Worm (Caenorhabditis elegans) whole organism, mixed stage, embryonic: ENCODE results near the gene pqn-22.

Experiments
- M03D4.4 ChIP-seq: sonication (generic microtip); optimal IDR thresholded peaks from 2 replicates; lab custom pipeline; 2017; ENCODE audit warnings: mild to moderate bottlenecking, missing genetic modification characterization, missing compliant biosample characterization
- bed-3 ChIP-seq: fragments of 200-800 bp; sonication (Bioruptor generic); optimal IDR thresholded peaks from 3 replicates; lab custom pipeline; 2018; ENCODE audit warnings: mild to moderate bottlenecking, missing genetic modification characterization, moderate library complexity, missing compliant biosample characterization
- blmp-1 ChIP-seq: fragments of 150-350 bp; optimal IDR thresholded peaks from 2 replicates; lab custom pipeline; 2014; ENCODE audit warnings: missing biosample characterization, missing genetic modification characterization
- ceh-39 ChIP-seq: fragments of 150-350 bp; optimal IDR thresholded peaks from 2 replicates; lab custom pipeline; 2014; ENCODE audit warnings: missing biosample characterization, missing genetic modification characterization
- ceh-43 ChIP-seq: fragments of 200-800 bp; sonication (Bioruptor generic); optimal IDR thresholded peaks from 2 replicates; lab custom pipeline; 2018; ENCODE audit warnings: mild to moderate bottlenecking, missing genetic modification characterization, moderate library complexity, missing compliant biosample characterization
- ces-1 ChIP-seq: fragments of 150-350 bp; optimal IDR thresholded peaks from 2 replicates; lab custom pipeline; 2014; ENCODE audit warnings: missing biosample characterization, missing genetic modification reagents, missing genetic modification characterization
- cnd-1 ChIP-seq: fragments of 200-800 bp; sonication (Bioruptor generic); optimal IDR thresholded peaks from 2 replicates; lab custom pipeline; 2018; ENCODE audit warnings: mild to moderate bottlenecking, missing genetic modification characterization, missing compliant biosample characterization
- drap-1 ChIP-seq: fragments of 200-800 bp; sonication (Bioruptor generic); optimal IDR thresholded peaks from 3 replicates; lab custom pipeline; 2018; ENCODE audit warnings: mild to moderate bottlenecking, missing genetic modification characterization, missing compliant biosample characterization
- elt-1 ChIP-seq: sonication (generic microtip); optimal IDR thresholded peaks from 2 replicates; lab custom pipeline; 2017; ENCODE audit warnings: missing genetic modification characterization, mild to moderate bottlenecking, missing compliant biosample characterization, antibody characterized with exemption, moderate library complexity, borderline replicate concordance; ENCODE audit not compliant: insufficient read depth
- elt-3 ChIP-seq: fragments of 150-350 bp; optimal IDR thresholded peaks from 2 replicates; lab custom pipeline; 2014; ENCODE audit warnings: missing biosample characterization, missing genetic modification characterization
- ham-2 ChIP-seq: fragments of 200-800 bp; sonication (Bioruptor generic); optimal IDR thresholded peaks from 2 replicates; lab custom pipeline; 2018; ENCODE audit warnings: mild to moderate bottlenecking, missing genetic modification characterization, missing compliant biosample characterization
- lin-13 ChIP-seq: fragments of 150-350 bp; optimal IDR thresholded peaks from 2 replicates; lab custom pipeline; 2014; ENCODE audit warnings: missing biosample characterization, missing genetic modification characterization
- lin-32 ChIP-seq: fragments of 200-800 bp; sonication (Bioruptor generic); optimal IDR thresholded peaks from 2 replicates; lab custom pipeline; 2018; ENCODE audit warnings: mild to moderate bottlenecking, missing genetic modification characterization, missing compliant biosample characterization
- lsy-2 ChIP-seq: fragments of 150-350 bp; optimal IDR thresholded peaks from 2 replicates; lab custom pipeline; 2014; ENCODE audit warnings: missing biosample characterization, missing genetic modification characterization
- mab-5 ChIP-seq: fragments of 150-350 bp; optimal IDR thresholded peaks from 2 replicates; lab custom pipeline; 2014; ENCODE audit warnings: missing biosample characterization, missing genetic modification characterization
- mep-1 ChIP-seq: fragments of 150-350 bp; optimal IDR thresholded peaks from 2 replicates; lab custom pipeline; 2017; ENCODE audit warnings: missing biosample characterization, missing genetic modification reagents, missing genetic modification characterization, inconsistent platforms
- mls-2 ChIP-seq: sonication (generic microtip); optimal IDR thresholded peaks from 2 replicates; lab custom pipeline; 2016; ENCODE audit warnings: mild to moderate bottlenecking, missing genetic modification characterization, moderate library complexity, missing compliant biosample characterization
- nhr-12 ChIP-seq: fragments of 150-350 bp; optimal IDR thresholded peaks from 2 replicates; lab custom pipeline; 2014; ENCODE audit warnings: missing biosample characterization, missing genetic modification characterization
- nhr-2 ChIP-seq: fragments of 150-350 bp; optimal IDR thresholded peaks from 2 replicates; lab custom pipeline; 2014; ENCODE audit warnings: missing biosample characterization, missing genetic modification characterization
- nhr-237 ChIP-seq: fragments of 150-350 bp; optimal IDR thresholded peaks from 2 replicates; lab custom pipeline; 2014; ENCODE audit warnings: missing biosample characterization, missing genetic modification characterization
- nhr-28 ChIP-seq: fragments of 150-350 bp; optimal IDR thresholded peaks from 2 replicates; lab custom pipeline; 2014; ENCODE audit warnings: missing biosample characterization, missing genetic modification characterization
- nhr-76 ChIP-seq: sonication (generic microtip); optimal IDR thresholded peaks from 2 replicates; lab custom pipeline; 2017; ENCODE audit warnings: missing biosample characterization, missing genetic modification characterization
- pha-4 ChIP-seq: fragments of 150-350 bp; optimal IDR thresholded peaks from 2 replicates; lab custom pipeline; 2018; ENCODE audit warnings: missing biosample characterization, missing genetic modification reagents, missing genetic modification characterization
- sem-2 ChIP-seq: fragments of 200-800 bp; sonication (Bioruptor generic); optimal IDR thresholded peaks from 2 replicates; lab custom pipeline; 2018; ENCODE audit warnings: mild to moderate bottlenecking, missing genetic modification characterization, missing compliant biosample characterization
- snpc-4 ChIP-seq: fragments of 150-350 bp; optimal IDR thresholded peaks from 2 replicates; lab custom pipeline; 2014; ENCODE audit warnings: missing biosample characterization, missing genetic modification characterization
- sptf-1 ChIP-seq: sonication (generic microtip); optimal IDR thresholded peaks from 2 replicates; lab custom pipeline; 2017; ENCODE audit warnings: mild to moderate bottlenecking, missing genetic modification characterization, moderate library complexity, missing compliant biosample characterization
- tbx-8 ChIP-seq: fragments of 200-800 bp; sonication (Bioruptor generic); optimal IDR thresholded peaks from 2 replicates; lab custom pipeline; 2018; ENCODE audit warnings: mild to moderate bottlenecking, missing genetic modification characterization, moderate library complexity, missing compliant biosample characterization
- unc-120 ChIP-seq: sonication (generic microtip); optimal IDR thresholded peaks from 2 replicates; lab custom pipeline; 2017; ENCODE audit warnings: missing genetic modification characterization, missing compliant biosample characterization; ENCODE audit not compliant: poor library complexity, severe bottlenecking
- unc-39 ChIP-seq: fragments of 150-350 bp; optimal IDR thresholded peaks from 2 replicates; lab custom pipeline; 2014; ENCODE audit warnings: missing biosample characterization, missing genetic modification characterization
- unc-62 ChIP-seq: fragments of 150-350 bp; optimal IDR thresholded peaks from 2 replicates; lab custom pipeline; 2014; ENCODE audit warnings: missing biosample characterization, missing genetic modification reagents, missing genetic modification characterization
- zip-8 ChIP-seq: fragments of 150-350 bp; optimal IDR thresholded peaks from 2 replicates; lab custom pipeline; 2014; ENCODE audit warnings: missing biosample characterization, missing genetic modification characterization
- ztf-11 ChIP-seq: fragments of 150-350 bp; optimal IDR thresholded peaks from 2 replicates; lab custom pipeline; 2014; ENCODE audit warnings: missing biosample characterization, missing genetic modification characterization

Gene pqn-22

DNA sequence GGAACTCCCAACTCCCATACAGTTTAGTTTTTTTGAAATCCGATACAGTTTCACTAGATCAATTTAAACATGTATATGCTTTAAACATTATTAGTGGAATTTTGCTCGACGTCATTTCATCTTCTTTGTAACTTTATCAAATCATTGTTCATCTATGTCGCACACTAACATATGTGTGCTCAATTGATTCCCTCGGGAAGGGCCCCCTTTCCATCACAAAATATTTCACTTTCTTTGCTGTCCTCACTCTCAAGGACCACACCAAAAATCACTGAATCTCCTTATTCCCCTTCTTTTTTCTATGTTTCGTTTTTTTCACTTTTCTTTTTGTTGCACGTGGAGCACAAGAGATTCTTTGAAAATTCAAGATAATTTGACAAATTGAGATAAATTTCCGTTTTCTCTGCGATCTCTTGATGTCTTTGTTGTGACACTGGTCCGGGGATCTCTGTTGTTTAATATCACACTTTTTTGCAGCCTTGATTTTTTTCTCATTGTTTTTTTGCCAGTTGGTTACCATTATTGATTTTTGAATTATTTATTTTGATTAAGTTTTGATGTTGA lies 13.8 kb upstream of the pqn-22 start:
- TF ChIP-seq ces-1 (GFP tag; lab: Kevin White, UChicago) (peak; percentile 16), unc-120 (tag; lab: Kevin White, UChicago) (no peak), ztf-11 (tag; lab: Kevin White, UChicago) (no peak), nhr-12 (tag; lab: Kevin White, UChicago) (no peak)
- TF ChIP-seq, all 35 proteins: peak for 1

DNA sequence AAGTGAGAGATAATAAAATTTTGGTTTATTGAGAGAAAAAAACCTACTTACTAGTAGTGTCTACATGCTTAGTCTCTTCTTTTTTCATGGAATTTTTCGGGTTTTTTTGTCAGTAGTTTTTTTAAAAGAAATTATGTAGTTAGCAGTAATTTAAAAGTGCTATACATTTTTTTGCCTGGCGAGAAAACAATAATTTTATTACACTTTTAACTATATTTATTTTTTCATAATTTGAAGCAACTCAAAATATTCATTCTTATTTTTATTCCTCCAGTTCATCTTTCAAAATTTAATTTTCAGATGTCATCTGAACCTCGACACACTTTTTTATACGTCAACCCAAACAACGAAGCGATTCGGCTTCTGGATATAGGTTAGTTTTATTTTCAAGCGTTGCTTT lies 7.2 kb upstream of the pqn-22 start, which contains the start of gene kcc-2:
kcc-2 (plus strand) TSS at position 301 of the 400 bp plus-strand sequence.
- TF ChIP-seq mab-5 (tag; lab: Kevin White, UChicago) (no peak), unc-39 (tag; lab: Kevin White, UChicago) (no peak), zip-8 (tag; lab: Kevin White, UChicago) (no peak), blmp-1 (tag; lab: Kevin White, UChicago) (no peak), ztf-11 (tag; lab: Kevin White, UChicago) (no peak), lin-13 (no peak), pha-4 (tag; lab: Kevin White, UChicago) (no peak), nhr-2 (tag; lab: Kevin White, UChicago) (no peak), elt-1 (tag; lab: Kevin White, UChicago) (no peak), ces-1 (GFP tag; lab: Kevin White, UChicago) (no peak), bed-3 (GFP tag; lab: Kevin White, UChicago) (no peak), ceh-43 (GFP tag; lab: Kevin White, UChicago) (no peak), ham-2 (no peak), drap-1 (GFP tag; lab: Kevin White, UChicago) (no peak), lsy-2 (tag; lab: Kevin White, UChicago) (no peak), nhr-28 (tag; lab: Kevin White, UChicago) (no peak), lin-32 (GFP tag; lab: Kevin White, UChicago) (no peak), unc-120 (tag; lab: Kevin White, UChicago) (no peak), mep-1 (no peak)

DNA sequence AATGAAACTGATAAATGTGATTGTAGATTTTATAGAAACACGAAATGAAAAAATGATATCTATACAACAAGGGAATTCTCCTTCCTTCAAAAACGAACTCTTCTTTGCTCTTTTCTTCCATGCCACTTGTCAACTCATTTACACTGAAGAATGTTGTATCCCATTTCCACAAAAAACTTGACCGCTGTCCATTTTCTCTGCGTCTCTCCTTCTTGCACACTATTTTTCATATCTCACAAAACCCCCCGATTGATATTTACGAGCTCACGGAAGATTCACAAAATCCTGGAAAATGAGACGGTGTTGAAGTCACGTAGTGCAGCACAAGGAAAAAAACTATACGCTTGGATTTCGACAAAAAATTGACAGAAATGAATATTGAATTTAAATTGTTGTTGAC lies 1.7 kb upstream of the pqn-22 start:
- no peak for TF ChIP-seq ztf-11 (tag; lab: Kevin White, UChicago)
- no peak for TF ChIP-seq elt-3 (tag; lab: Kevin White, UChicago)
- no peak for TF ChIP-seq ceh-39 (tag; lab: Kevin White, UChicago)
- TF ChIP-seq snpc-4 (tag; lab: Kevin White, UChicago) = no peak
- no peak for TF ChIP-seq zip-8 (tag; lab: Kevin White, UChicago)
- TF ChIP-seq nhr-12 (tag; lab: Kevin White, UChicago) = no peak
- TF ChIP-seq sptf-1 (tag; lab: Kevin White, UChicago) = no peak
- no peak for TF ChIP-seq blmp-1 (tag; lab: Kevin White, UChicago)
- TF ChIP-seq cnd-1 (tag; lab: Kevin White, UChicago) = no peak
- no peak for TF ChIP-seq unc-62 (GFP tag; lab: Kevin White, UChicago)
- TF ChIP-seq nhr-76 = no peak
- TF ChIP-seq nhr-237 (tag; lab: Kevin White, UChicago) = no peak
- TF ChIP-seq ceh-43 (GFP tag; lab: Kevin White, UChicago) = no peak
- TF ChIP-seq mab-5 (tag; lab: Kevin White, UChicago) = no peak
- no peak for TF ChIP-seq unc-39 (tag; lab: Kevin White, UChicago)
- TF ChIP-seq lin-32 (GFP tag; lab: Kevin White, UChicago) = no peak
- no peak for TF ChIP-seq nhr-2 (tag; lab: Kevin White, UChicago)
- TF ChIP-seq sem-2 (GFP tag; lab: Kevin White, UChicago) = no peak
- TF ChIP-seq lsy-2 (tag; lab: Kevin White, UChicago) = no peak
- no peak for TF ChIP-seq mls-2 (tag; lab: Kevin White, UChicago)

DNA sequence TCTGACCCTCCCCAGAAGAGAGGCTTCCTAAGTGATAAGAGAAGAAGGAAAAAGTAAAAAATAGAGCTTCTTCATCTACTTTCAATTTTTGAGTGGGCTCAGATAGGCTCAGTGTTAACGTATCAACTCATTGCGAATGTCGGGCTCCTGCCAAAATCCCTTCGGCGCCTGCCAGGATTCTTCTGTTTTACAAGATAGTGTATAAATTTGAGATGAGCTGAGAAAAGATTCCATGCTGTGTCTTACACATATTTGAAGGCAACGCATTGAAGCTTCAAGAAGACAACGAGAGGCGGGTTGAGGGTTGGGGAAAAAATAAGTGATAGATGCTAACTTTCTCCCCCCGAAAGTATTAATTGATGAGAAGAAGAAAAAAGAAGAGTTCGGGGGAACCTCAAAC lies 1.0 kb downstream of the pqn-22 start:
- TF ChIP-seq unc-120 (tag; lab: Kevin White, UChicago) (peak; percentile 15), M03D4.4 (no peak)

DNA sequence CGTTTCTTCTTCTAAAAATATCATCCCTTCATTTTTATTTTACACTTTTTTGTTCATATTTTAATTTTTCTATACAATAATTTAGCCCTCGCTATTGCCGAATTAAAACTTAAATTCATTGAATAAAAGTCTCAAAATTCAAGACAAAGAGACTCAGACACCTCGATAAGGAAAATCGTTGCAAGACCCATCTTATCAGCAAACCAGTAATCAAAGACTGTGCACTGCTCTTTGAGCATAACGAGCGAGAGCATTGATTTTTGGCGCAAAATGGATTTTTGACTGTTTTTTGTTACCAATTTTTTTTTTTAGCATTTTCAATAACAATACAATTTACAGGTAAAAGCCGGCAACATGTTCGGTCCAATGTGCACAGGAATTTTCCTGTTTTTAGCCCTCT lies 15.8 kb downstream of the pqn-22 start, which contains the start of gene C46G7.1:
C46G7.1 (plus strand) TSS at position 340 of the 400 bp plus-strand sequence.
- TF ChIP-seq tbx-8 (GFP tag; lab: Kevin White, UChicago) (no peak), nhr-2 (tag; lab: Kevin White, UChicago) (no peak)
- TF ChIP-seq, all 35 proteins: peak for 0
